Worm (Caenorhabditis elegans) whole organism, L4/young adult: Measurements from ENCODE around the gene Y12A6A.1.

Experiments
- W03F9.2 ChIP-seq: fragments of 150-350 bp; optimal IDR thresholded peaks from 2 replicates; lab custom pipeline; 2014; ENCODE audit warnings: missing biosample characterization, missing genetic modification characterization
- dao-5 ChIP-seq: sonication (generic microtip); optimal IDR thresholded peaks from 2 replicates; lab custom pipeline; 2016; ENCODE audit warnings: missing genotype, missing genetic modification characterization, moderate library complexity, missing compliant biosample characterization
- him-1 ChIP-seq: sonication (generic microtip); optimal IDR thresholded peaks from 2 replicates; lab custom pipeline; 2016; ENCODE audit warnings: missing genotype, missing genetic modification reagents, missing genetic modification characterization, missing compliant biosample characterization

DNA sequence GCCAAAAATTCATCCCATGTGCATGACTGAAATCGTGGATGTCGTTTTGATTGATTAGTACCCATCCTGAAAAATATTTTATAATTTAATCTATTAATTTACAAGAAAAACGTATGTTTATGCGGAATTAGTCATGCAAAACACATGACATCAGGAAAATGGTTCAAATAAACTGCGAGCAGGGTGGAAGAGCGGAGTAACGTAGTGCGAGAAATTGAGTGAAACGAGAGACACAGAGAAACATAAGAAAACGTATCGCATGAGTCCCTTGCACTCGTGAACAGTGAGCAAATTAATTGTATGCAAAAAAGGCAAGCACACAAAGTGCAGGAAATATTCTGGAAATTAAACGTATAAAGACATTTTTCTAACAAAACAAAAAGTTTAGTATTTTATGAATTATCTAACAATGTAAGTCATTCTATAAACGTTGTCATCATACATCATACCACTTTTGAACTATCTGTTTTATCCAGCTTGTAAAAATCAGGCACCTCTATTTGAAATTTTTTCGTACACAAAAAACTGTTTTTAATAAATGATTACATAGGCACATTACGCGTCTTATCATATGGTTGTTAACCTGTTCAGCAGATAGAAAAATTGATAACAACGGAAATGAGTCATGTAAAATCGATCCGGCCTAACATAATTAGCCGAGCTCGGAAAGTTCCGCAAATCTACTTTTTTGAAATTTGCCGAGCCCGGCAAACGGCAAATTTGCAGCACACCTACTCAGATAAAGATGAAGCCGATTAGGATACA lies 25.3 kb downstream of the Y12A6A.1 start, which contains the start of gene F54B11.5:
- no peak for TF ChIP-seq dao-5 (tag; lab: Kevin White, UChicago)
- no peak for TF ChIP-seq him-1 (tag; lab: Kevin White, UChicago)
- no peak for TF ChIP-seq W03F9.2 (tag; lab: Kevin White, UChicago)
